Worm (Caenorhabditis elegans): ENCODE results near the gene F47D12.3.

- TF ChIP-seq ceh-45 (GFP tag; IDR thresholded peaks at IDR 0.05) (no peak), hlh-30 (tag; optimal IDR thresholded peaks at IDR 0.05; ENCODE audit: insufficient read depth) (no peak), pat-9 (tag; optimal IDR thresholded peaks at IDR 0.05) (no peak), pha-4 (tag; optimal IDR thresholded peaks at IDR 0.05) (no peak), elt-2 (tag; optimal IDR thresholded peaks at IDR 0.05) (no peak), unc-55 (GFP tag; optimal IDR thresholded peaks at IDR 0.05) (no peak), fkh-10 (GFP tag; optimal IDR thresholded peaks at IDR 0.05) (no peak), mec-3 (tag; optimal IDR thresholded peaks at IDR 0.05; ENCODE audit: borderline replicate concordance) (no peak), tbx-2 (tag; optimal IDR thresholded peaks at IDR 0.05) (no peak), ama-1 (optimal IDR thresholded peaks at IDR 0.05) (no peak)
Observed at ce11 chrIII:6270277-6270676, 28.0 kb upstream of the F47D12.3 start, which contains the start of gene srg-3.

Measured in whole organism, late embryonic.